Worm (Caenorhabditis elegans) whole organism, L4/young adult: ENCODE data around the gene arrd-13.

Experiments used
- dao-5 ChIP-seq: sonication (generic microtip); optimal IDR thresholded peaks from 2 replicates; lab custom pipeline; 2016; ENCODE audit warnings: missing genotype, missing genetic modification characterization, moderate library complexity, missing compliant biosample characterization
- him-1 ChIP-seq: sonication (generic microtip); optimal IDR thresholded peaks from 2 replicates; lab custom pipeline; 2016; ENCODE audit warnings: missing genotype, missing genetic modification reagents, missing genetic modification characterization, missing compliant biosample characterization

DNA sequence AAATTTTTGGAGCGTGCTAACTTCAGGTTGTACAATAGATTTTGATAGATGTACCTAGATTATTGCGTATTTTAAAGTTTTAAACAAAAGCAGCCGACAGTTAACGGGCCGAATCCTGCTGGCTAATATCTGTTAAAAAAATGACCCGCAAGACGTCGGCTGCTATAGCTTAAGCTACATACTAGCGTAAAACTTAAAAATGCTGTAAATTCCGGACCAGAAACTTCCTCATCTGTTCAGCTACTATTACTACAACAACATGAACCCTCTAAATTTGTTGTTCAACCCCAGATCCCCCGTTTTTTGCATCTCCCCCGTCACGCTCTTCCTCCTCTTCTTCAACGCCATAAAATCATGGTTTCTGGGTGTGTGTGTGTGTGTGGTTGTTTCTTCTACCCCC, 28.7 kb downstream of the arrd-13 start:
- TF ChIP-seq dao-5 (tag; lab: Kevin White, UChicago) (no peak), him-1 (tag; lab: Kevin White, UChicago) (no peak)
